Worm (Caenorhabditis elegans) whole organism, L2 larva: ENCODE results near the gene K09C6.2.
"Not testable (repeated sequence)": the region's sequence is repeated elsewhere in the genome, so short reads cannot be mapped to it uniquely, and the experiment has no call there.

Experiments
- C34F6.9 ChIP-seq: fragments of 150-350 bp; optimal IDR thresholded peaks from 2 replicates; lab custom pipeline; 2014; ENCODE audit warnings: missing biosample characterization, missing genetic modification characterization
- F13H6.1 ChIP-seq: sonication (generic microtip); optimal IDR thresholded peaks from 2 replicates; lab custom pipeline; 2016; ENCODE audit warnings: missing genetic modification characterization, missing compliant biosample characterization
- R02D3.7 ChIP-seq: fragments of 150-350 bp; optimal IDR thresholded peaks from 2 replicates; lab custom pipeline; 2014; ENCODE audit warnings: missing biosample characterization, missing genetic modification characterization
- Y55F3AM.14 ChIP-seq: fragments of 200-800 bp; sonication (Bioruptor generic); optimal IDR thresholded peaks from 2 replicates; lab custom pipeline; 2018; ENCODE audit warnings: mild to moderate bottlenecking, missing genetic modification characterization, missing compliant biosample characterization
- ZK546.5 ChIP-seq: sonication (generic microtip); optimal IDR thresholded peaks from 2 replicates; lab custom pipeline; 2017; ENCODE audit warnings: missing biosample characterization, missing genetic modification characterization
- alr-1 ChIP-seq: fragments of 150-350 bp; optimal IDR thresholded peaks from 2 replicates; lab custom pipeline; 2014; ENCODE audit warnings: missing biosample characterization, missing genetic modification characterization
- ceh-16 ChIP-seq: fragments of 150-350 bp; optimal IDR thresholded peaks from 2 replicates; lab custom pipeline; 2014; ENCODE audit warnings: missing biosample characterization, missing genetic modification characterization
- ceh-82 ChIP-seq: fragments of 150-350 bp; optimal IDR thresholded peaks from 2 replicates; lab custom pipeline; 2014; ENCODE audit warnings: missing biosample characterization, missing genetic modification characterization
- crh-2 ChIP-seq: sonication (generic microtip); optimal IDR thresholded peaks from 2 replicates; lab custom pipeline; 2017; ENCODE audit warnings: missing biosample characterization, missing genetic modification characterization
- dmd-4 ChIP-seq: sonication (generic microtip); optimal IDR thresholded peaks from 2 replicates; lab custom pipeline; 2017; ENCODE audit warnings: missing biosample characterization, missing genetic modification characterization
- elt-1 ChIP-seq: fragments of 150-350 bp; optimal IDR thresholded peaks from 2 replicates; lab custom pipeline; 2014; ENCODE audit warnings: missing biosample characterization, missing genetic modification characterization
- elt-3 ChIP-seq: sonication (generic microtip); optimal IDR thresholded peaks from 2 replicates; lab custom pipeline; 2017; ENCODE audit warnings: missing biosample characterization, missing genetic modification characterization
- fos-1 ChIP-seq: fragments of 150-350 bp; optimal IDR thresholded peaks from 2 replicates; lab custom pipeline; 2014; ENCODE audit warnings: missing biosample characterization, missing genetic modification characterization
- lin-11 ChIP-seq: fragments of 150-350 bp; sonication (generic microtip); optimal IDR thresholded peaks from 2 replicates; lab custom pipeline; 2014; ENCODE audit warnings: missing biosample characterization, missing genetic modification characterization, inconsistent platforms, mixed read lengths
- lsy-2 ChIP-seq, 2 experiments: fragments of 150-350 bp in 1 of 2; sonication (generic microtip) in 1 of 2; optimal IDR thresholded peaks; 2 replicates each; lab custom pipeline; 2014 to 2017; ENCODE audit warnings: missing biosample characterization in 2 of 2, missing genetic modification characterization in 2 of 2
- mab-5 ChIP-seq: fragments of 150-350 bp; optimal IDR thresholded peaks from 2 replicates; lab custom pipeline; 2014; ENCODE audit warnings: missing biosample characterization, missing genetic modification characterization
- mdl-1 ChIP-seq, 2 experiments: fragments of 150-350 bp in 1 of 2; sonication (generic microtip) in 1 of 2; optimal IDR thresholded peaks; 2 replicates each; lab custom pipeline; 2017; ENCODE audit warnings: missing biosample characterization in 2 of 2, missing genetic modification characterization in 2 of 2
- nhr-11 ChIP-seq: fragments of 150-350 bp; optimal IDR thresholded peaks from 2 replicates; lab custom pipeline; 2014; ENCODE audit warnings: missing biosample characterization, missing genetic modification characterization
- nhr-129 ChIP-seq: fragments of 150-350 bp; optimal IDR thresholded peaks from 2 replicates; lab custom pipeline; 2014; ENCODE audit warnings: missing biosample characterization, missing genetic modification characterization
- nhr-23 ChIP-seq: fragments of 150-350 bp; optimal IDR thresholded peaks from 2 replicates; lab custom pipeline; 2014; ENCODE audit warnings: missing biosample characterization, missing genetic modification reagents, missing genetic modification characterization
- nhr-237 ChIP-seq: fragments of 150-350 bp; optimal IDR thresholded peaks from 2 replicates; lab custom pipeline; 2014; ENCODE audit warnings: missing biosample characterization, missing genetic modification characterization
- nhr-25 ChIP-seq: fragments of 150-350 bp; sonication (generic microtip); optimal IDR thresholded peaks from 3 replicates; lab custom pipeline; 2014; ENCODE audit warnings: missing biosample characterization, missing genetic modification characterization
- nhr-6 ChIP-seq: fragments of 150-350 bp; optimal IDR thresholded peaks from 2 replicates; lab custom pipeline; 2014; ENCODE audit warnings: missing biosample characterization, missing genetic modification characterization
- peb-1 ChIP-seq: fragments of 150-350 bp; optimal IDR thresholded peaks from 2 replicates; lab custom pipeline; 2014; ENCODE audit warnings: missing biosample characterization, missing genetic modification characterization
- sem-4 ChIP-seq: fragments of 150-350 bp; optimal IDR thresholded peaks from 2 replicates; lab custom pipeline; 2014; ENCODE audit warnings: missing biosample characterization, missing genetic modification reagents, missing genetic modification characterization
- skn-1 ChIP-seq: sonication (generic microtip); optimal IDR thresholded peaks from 2 replicates; lab custom pipeline; 2017; ENCODE audit warnings: missing biosample characterization, missing genetic modification characterization
- sma-9 ChIP-seq, 2 experiments: fragments of 150-350 bp in 1 of 2; sonication (generic microtip) in 1 of 2; optimal IDR thresholded peaks; 2 replicates each; lab custom pipeline; 2014 to 2016; ENCODE audit warnings: missing genetic modification characterization in 2 of 2, mild to moderate bottlenecking in 1 of 2, missing biosample characterization in 1 of 2, missing compliant biosample characterization in 1 of 2, missing genetic modification reagents in 1 of 2, moderate library complexity in 1 of 2
- snpc-4 ChIP-seq: fragments of 150-350 bp; optimal IDR thresholded peaks from 2 replicates; lab custom pipeline; 2014; ENCODE audit warnings: missing biosample characterization, missing genetic modification characterization
- unc-39 ChIP-seq: fragments of 150-350 bp; optimal IDR thresholded peaks from 2 replicates; lab custom pipeline; 2014; ENCODE audit warnings: missing biosample characterization, missing genetic modification characterization
- unc-55 ChIP-seq: fragments of 150-350 bp; sonication (generic microtip); optimal IDR thresholded peaks from 3 replicates; lab custom pipeline; 2014; ENCODE audit warnings: missing biosample characterization, missing genetic modification reagents, missing genetic modification characterization
- unc-62 ChIP-seq: fragments of 150-350 bp; optimal IDR thresholded peaks from 2 replicates; lab custom pipeline; 2014; ENCODE audit warnings: missing biosample characterization, missing genetic modification reagents, missing genetic modification characterization
- zag-1 ChIP-seq: fragments of 150-350 bp; optimal IDR thresholded peaks from 2 replicates; lab custom pipeline; 2014; ENCODE audit warnings: missing biosample characterization, missing genetic modification characterization
- ztf-1 ChIP-seq: fragments of 200-800 bp; sonication (Bioruptor generic); conservative IDR thresholded peaks from 2 replicates; pipeline ENCODE4 v1.3.6; 2022; ENCODE audit warnings: missing genetic modification characterization, missing compliant biosample characterization
- ztf-11 ChIP-seq: sonication (generic microtip); optimal IDR thresholded peaks from 2 replicates; lab custom pipeline; 2017; ENCODE audit warnings: missing biosample characterization, missing genetic modification characterization
- ztf-4 ChIP-seq: fragments of 150-350 bp; optimal IDR thresholded peaks from 2 replicates; lab custom pipeline; 2014; ENCODE audit warnings: missing biosample characterization, missing genetic modification characterization

The K09C6.2 gene

ce11 chrV:820629-821028 lies 36.0 kb upstream of the K09C6.2 start, which contains the start of gene srx-32:
Gene srx-32, minus strand, starts transcription at chrV:820729.
- TF ChIP-seq nhr-237; mab-5; crh-2 (tag; lab: Kevin White, UChicago): not testable (repeated sequence)

- TF ChIP-seq ZK546.5; Y55F3AM.14 (GFP tag; lab: Kevin White, UChicago); F13H6.1 (tag; lab: Kevin White, UChicago): not testable (repeated sequence)
These were observed 33.7 kb upstream of the K09C6.2 start, which contains the start of gene srx-31 for ce11 chrV:822922-823321. Gene srx-31, minus strand, starts transcription at chrV:823022.

- TF ChIP-seq nhr-129 (tag; lab: Kevin White, UChicago): no peak
- TF ChIP-seq lsy-2 (tag; optimal IDR thresholded peaks at IDR 0.05; lab: Kevin White, UChicago): no peak
- TF ChIP-seq elt-1 (tag; lab: Kevin White, UChicago): no peak
- TF ChIP-seq alr-1 (tag; lab: Kevin White, UChicago): no peak
- no peak for TF ChIP-seq snpc-4 (tag; lab: Kevin White, UChicago)
- no peak for TF ChIP-seq unc-39
- no peak for TF ChIP-seq sem-4
- no peak for TF ChIP-seq R02D3.7 (tag; lab: Kevin White, UChicago)
- no peak for TF ChIP-seq dmd-4 (tag; lab: Kevin White, UChicago)
- TF ChIP-seq F13H6.1 (tag; lab: Kevin White, UChicago): no peak
- TF ChIP-seq elt-3 (tag; lab: Kevin White, UChicago): no peak
- TF ChIP-seq ztf-4 (tag; lab: Kevin White, UChicago): no peak
- no peak for TF ChIP-seq skn-1
These were observed 30.6 kb upstream of the K09C6.2 start, which contains the start of gene F41H8.2 for ce11 chrV:826097-826496. Gene F41H8.2, plus strand, starts transcription at chrV:826397.

DNA sequence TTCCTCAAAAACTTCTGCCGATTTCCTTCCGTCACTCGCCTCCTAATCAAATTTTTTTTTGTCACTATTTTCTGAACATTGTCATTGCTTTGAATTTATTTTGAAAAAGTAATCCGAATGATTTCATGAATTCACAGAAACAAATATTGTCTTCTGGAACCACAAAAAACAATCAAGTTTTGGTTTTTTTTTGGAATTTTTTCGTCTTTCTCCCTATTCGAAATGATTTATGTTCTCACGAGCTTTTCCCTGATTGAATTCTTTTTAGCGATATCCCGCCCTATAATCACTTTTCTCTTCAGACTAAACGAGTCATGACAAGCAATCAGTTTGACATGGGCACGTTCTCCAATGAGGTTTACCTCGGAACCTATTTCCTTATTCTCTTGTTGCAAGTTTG lies 23.3 kb upstream of the K09C6.2 start, which contains the start of gene F41H8.1:
Gene F41H8.1, plus strand, starts transcription at position 301 of the 400 bp plus-strand sequence.
- TF ChIP-seq C34F6.9 (tag; lab: Kevin White, UChicago) (no peak), nhr-25 (tag; lab: Kevin White, UChicago) (no peak), sma-9 (GFP tag; optimal IDR thresholded peaks at IDR 0.05; lab: Kevin White, UChicago) (no peak), sma-9 (tag; optimal IDR thresholded peaks at IDR 0.05; lab: Kevin White, UChicago) (no peak), ztf-11 (tag; lab: Kevin White, UChicago) (no peak), mdl-1 (tag; optimal IDR thresholded peaks at IDR 0.05; lab: Kevin White, UChicago) (no peak), zag-1 (tag; lab: Kevin White, UChicago) (no peak), ztf-1 (GFP tag; lab: Robert Waterston, UW) (no peak), lsy-2 (tag; optimal IDR thresholded peaks at IDR 0.05; lab: Kevin White, UChicago) (no peak), R02D3.7 (tag; lab: Kevin White, UChicago) (no peak), nhr-6 (tag; lab: Kevin White, UChicago) (no peak), ZK546.5 (no peak), ceh-82 (tag; lab: Kevin White, UChicago) (no peak), F13H6.1 (tag; lab: Kevin White, UChicago) (no peak), nhr-11 (tag; lab: Kevin White, UChicago) (no peak)

- not testable (repeated sequence) for TF ChIP-seq alr-1 (tag; lab: Kevin White, UChicago); nhr-237; elt-1 (tag; lab: Kevin White, UChicago)
- TF ChIP-seq, all 48 proteins: peak for 0; not testable (repeated sequence) for 48
These were observed 17.6 kb upstream of the K09C6.2 start, which contains the start of the genes K09C6.7 and K09C6.10 for ce11 chrV:838984-839471. Gene K09C6.7, minus strand, starts transcription at chrV:839084. Gene K09C6.10, plus strand, starts transcription at chrV:839421.

- no peak for TF ChIP-seq nhr-129 (tag; lab: Kevin White, UChicago)
- TF ChIP-seq lin-11: no peak
- no peak for TF ChIP-seq ceh-16 (tag; lab: Kevin White, UChicago)
- no peak for TF ChIP-seq unc-62 (GFP tag; lab: Kevin White, UChicago)
- TF ChIP-seq ztf-11 (tag; lab: Kevin White, UChicago): no peak
- no peak for TF ChIP-seq unc-55
- no peak for TF ChIP-seq ZK546.5
- TF ChIP-seq crh-2 (tag; lab: Kevin White, UChicago): no peak
- no peak for TF ChIP-seq nhr-23
- TF ChIP-seq ceh-82 (tag; lab: Kevin White, UChicago): no peak
- TF ChIP-seq ztf-1 (GFP tag; lab: Robert Waterston, UW): no peak
- no peak for TF ChIP-seq unc-39
- TF ChIP-seq Y55F3AM.14 (GFP tag; lab: Kevin White, UChicago): no peak
- no peak for TF ChIP-seq peb-1 (tag; lab: Kevin White, UChicago)
- no peak for TF ChIP-seq fos-1 (tag; lab: Kevin White, UChicago)
These were observed 14.0 kb upstream of the K09C6.2 start for ce11 chrV:842611-843010.
